Worm (Caenorhabditis elegans) whole organism, L4 larva: ENCODE data around the gene Y37A1B.4.

Experiments
- ama-1 ChIP-seq: fragments of 150-350 bp; optimal IDR thresholded peaks from 2 replicates; lab custom pipeline; 2014; ENCODE audit warnings: inconsistent platforms, mixed read lengths
- attf-4 ChIP-seq: sonication (generic microtip); optimal IDR thresholded peaks from 3 replicates; lab custom pipeline; 2017; ENCODE audit warnings: missing biosample characterization, missing genetic modification characterization
- ceh-62 ChIP-seq: sonication (generic microtip); optimal IDR thresholded peaks from 2 replicates; lab custom pipeline; 2017; ENCODE audit warnings: missing biosample characterization, missing genetic modification characterization
- ces-1 ChIP-seq: fragments of 150-350 bp; sonication (generic microtip); optimal IDR thresholded peaks from 4 replicates; lab custom pipeline; 2014; ENCODE audit warnings: missing biosample characterization, missing genetic modification reagents, missing genetic modification characterization
- nhr-25 ChIP-seq: sonication (generic microtip); optimal IDR thresholded peaks from 2 replicates; lab custom pipeline; 2017; ENCODE audit warnings: missing genetic modification characterization, mild to moderate bottlenecking, missing compliant biosample characterization, antibody characterized with exemption, moderate library complexity, borderline replicate concordance; ENCODE audit not compliant: insufficient read depth
- pha-4 ChIP-seq, 2 experiments: fragments of 150-350 bp in 1 of 2; fragments of 200-800 bp in 1 of 2; sonication (Bioruptor generic) in 1 of 2; IDR thresholded peaks in 1 of 2; optimal IDR thresholded peaks in 1 of 2; 2 replicates each; pipeline versions ENCODE4 v1.3.6 to Lab custom; 2014 to 2022; ENCODE audit warnings: missing genetic modification characterization in 2 of 2, missing genetic modification reagents in 2 of 2, missing biosample characterization in 1 of 2, missing compliant biosample characterization in 1 of 2

DNA sequence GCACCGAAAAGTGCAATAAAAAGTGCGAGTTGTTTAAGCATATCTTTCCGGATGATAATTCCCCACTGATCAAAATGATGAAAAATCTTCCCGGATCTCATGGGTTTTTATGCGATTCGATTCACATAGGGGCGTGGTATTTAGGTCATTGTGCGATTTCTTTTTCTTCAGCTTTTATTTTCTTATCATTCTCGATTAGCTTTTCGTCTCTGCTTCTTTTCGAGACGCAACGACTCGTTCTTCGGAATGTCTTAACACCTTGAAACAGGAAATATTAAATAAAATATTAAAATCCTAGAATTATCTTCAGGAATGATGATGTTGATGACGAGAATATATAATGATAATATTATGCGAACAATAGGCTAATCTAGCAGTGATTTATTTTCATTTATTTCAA lies 16.8 kb downstream of the Y37A1B.4 start, which contains the start of gene Y37A1B.7:
- TF ChIP-seq ceh-62 (tag; lab: Kevin White, UChicago) (no peak), ama-1 (no peak), ces-1 (GFP tag; lab: Kevin White, UChicago) (no peak), attf-4 (tag; lab: Kevin White, UChicago) (no peak), pha-4 (GFP tag; IDR thresholded peaks at IDR 0.05; lab: Robert Waterston, UW) (no peak), pha-4 (tag; optimal IDR thresholded peaks at IDR 0.05; lab: Kevin White, UChicago) (no peak), nhr-25 (tag; lab: Kevin White, UChicago) (no peak)
